Worm (Caenorhabditis elegans): ENCODE results near the gene hacl-1.

- no peak for TF ChIP-seq him-1 (tag; optimal IDR thresholded peaks at IDR 0.05)
- TF ChIP-seq dao-5 (tag; optimal IDR thresholded peaks at IDR 0.05) = no peak
Measured at ce11 chrII:11542385-11542784, 49.6 kb upstream of the hacl-1 start, which contains the start of gene gtf-2E2.

Measured in whole organism, L4/young adult.